Fruit fly (Drosophila melanogaster) whole organism: ENCODE measurements around the gene TM9SF3.

Source experiments
- CG8478 ChIP-seq: fragments of >200 bp; optimal IDR thresholded peaks from 2 replicates; lab custom pipeline; 2018; ENCODE audit warnings: inconsistent platforms
- pan ChIP-seq: fragments of >200 bp; optimal IDR thresholded peaks from 2 replicates; lab custom pipeline; 2017
- psq ChIP-seq: fragments of >200 bp; optimal IDR thresholded peaks from 2 replicates; lab custom pipeline; 2017

DNA sequence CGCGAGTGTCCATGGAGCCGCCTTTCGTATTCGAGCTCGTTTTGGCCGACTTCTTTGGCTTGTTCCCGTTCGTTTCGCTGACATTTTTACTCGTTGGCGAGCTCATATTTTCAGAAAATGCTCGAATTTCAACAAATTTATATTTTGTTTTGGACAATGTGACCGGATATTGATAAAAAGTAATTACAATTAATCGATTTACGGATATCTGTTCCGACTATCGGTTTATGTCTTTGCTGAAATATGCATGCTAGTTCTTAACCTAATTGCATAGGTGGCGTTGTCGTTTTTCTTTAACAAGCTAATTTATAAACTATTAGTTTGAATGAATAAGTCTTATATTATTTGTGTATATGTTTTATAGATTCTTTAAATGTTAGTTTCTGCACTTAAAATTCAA is 4.3 kb upstream of the TM9SF3 start, which contains the start of gene Eaf6:
- no peak for TF ChIP-seq psq (lab: Kevin White, UChicago)
- no peak for TF ChIP-seq pan
- no peak for TF ChIP-seq CG8478 (lab: Kevin White, UChicago)
